Worm (Caenorhabditis elegans) whole organism, dauer: ENCODE data around the gene srh-279.

ENCODE experiments used
- unc-62 ChIP-seq: sonication (generic microtip); optimal IDR thresholded peaks from 2 replicates; lab custom pipeline; 2017; ENCODE audit warnings: missing biosample characterization, missing genetic modification reagents, missing genetic modification characterization

The srh-279 gene

DNA sequence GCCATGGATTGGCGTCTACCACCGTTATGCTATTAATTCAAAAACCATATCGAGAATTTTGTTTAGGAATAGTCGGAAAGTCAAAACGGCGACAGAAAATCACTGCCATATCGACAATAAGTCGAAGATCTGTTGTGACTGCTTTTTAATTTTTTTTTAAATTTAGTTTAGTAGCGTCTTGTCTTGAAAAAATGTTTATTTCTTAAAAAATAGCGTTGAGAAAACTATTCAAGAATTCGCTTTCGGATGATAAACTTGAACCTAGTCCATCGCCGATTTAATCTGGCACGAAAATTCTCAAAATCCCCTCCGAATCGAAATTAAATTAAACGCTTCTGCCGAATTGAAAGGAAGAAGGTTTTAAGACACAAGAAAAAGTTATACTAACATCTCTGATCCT is at the start of gene srh-279:
Gene srh-279 (plus strand): TSS at position 301 of the 400 bp plus-strand sequence.
- TF ChIP-seq unc-62 (GFP tag; lab: Kevin White, UChicago): no peak

DNA sequence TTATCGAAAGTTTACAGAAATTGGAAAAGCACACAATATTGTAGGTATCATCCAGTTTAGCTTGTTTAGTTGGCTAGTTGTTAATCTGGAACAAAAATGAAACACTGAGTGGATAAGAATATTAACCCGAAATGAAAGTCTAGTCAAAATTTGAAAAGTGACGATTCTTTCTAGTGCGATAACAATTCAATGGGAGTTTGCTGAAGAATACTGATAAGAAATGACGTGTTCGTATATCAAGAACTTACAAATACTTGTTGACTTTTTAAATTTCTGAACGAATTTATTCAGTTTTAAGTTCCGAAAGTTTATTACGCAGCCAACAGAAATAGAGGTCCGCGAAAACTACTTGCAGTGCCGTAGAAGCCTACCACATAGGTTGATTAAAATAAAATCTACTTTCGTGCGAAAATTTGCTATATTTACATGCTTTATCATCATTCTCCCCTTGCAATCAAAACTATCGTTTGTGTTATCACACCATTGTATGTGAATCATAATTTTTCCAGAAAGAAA is 49.1 kb upstream of the srh-279 start, which contains the start of gene fbxa-88:
Gene fbxa-88 (minus strand): TSS at position 51 of the 516 bp plus-strand sequence.
- TF ChIP-seq unc-62 (GFP tag; lab: Kevin White, UChicago): no peak

DNA sequence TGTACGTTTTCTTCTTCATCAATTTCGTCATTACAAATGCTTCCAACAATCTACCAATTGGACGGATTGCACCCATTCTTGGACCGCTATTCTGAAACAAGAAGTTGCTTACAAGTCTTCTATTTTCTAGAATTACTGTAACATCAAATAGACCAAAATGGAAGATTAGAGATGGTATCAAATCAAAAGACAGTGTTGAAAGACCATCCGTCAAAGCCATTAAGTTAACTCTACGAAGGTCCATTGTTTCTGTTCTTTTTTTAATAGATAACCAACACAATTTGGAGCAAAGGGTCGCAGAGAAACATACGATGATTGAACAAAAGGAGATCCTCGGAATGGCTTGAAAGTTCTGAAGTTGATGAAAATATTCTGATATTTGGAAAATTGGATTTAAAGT is 47.2 kb upstream of the srh-279 start:
- TF ChIP-seq unc-62 (GFP tag; lab: Kevin White, UChicago): no peak

DNA sequence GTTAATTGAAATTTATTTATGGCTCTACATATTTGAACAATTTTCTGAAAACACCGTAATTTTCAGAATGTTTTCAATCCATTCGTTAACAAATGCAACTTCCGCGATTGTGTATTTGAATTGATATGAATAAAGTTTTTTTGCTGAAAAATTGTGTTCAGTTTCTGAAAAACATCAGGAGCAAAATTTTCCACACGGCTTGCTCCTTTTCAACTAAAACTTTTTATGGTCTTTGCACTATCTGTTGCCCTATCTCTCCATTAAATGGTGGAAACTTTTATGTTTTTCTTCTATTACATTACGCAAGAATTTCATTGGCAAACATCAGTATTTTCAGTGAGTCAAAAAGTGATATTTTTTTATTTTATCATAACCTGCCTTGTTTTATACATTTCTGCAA is 43.4 kb upstream of the srh-279 start, which contains the start of gene F10A3.4:
Gene F10A3.4 (plus strand): TSS at position 301 of the 400 bp plus-strand sequence.
- no peak for TF ChIP-seq unc-62 (GFP tag; lab: Kevin White, UChicago)

DNA sequence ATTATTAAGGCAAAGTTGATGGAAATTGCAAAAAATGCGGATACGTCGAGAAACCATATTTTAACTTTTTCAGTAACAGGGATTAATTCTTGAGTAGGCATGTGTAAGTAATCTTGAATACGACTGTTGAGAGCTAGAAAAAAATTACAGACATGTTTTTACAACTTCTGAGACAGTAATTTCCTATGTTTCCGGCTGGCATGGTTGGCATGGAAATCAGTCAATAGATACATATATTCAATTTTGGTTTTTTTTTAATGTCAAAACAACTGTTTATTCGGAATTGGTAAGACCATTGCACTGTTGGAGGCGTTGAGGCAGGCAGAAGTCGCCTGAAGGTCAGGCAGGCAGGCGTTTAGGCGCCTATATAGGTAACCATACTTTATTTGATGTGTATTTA is 38.8 kb upstream of the srh-279 start, which contains the start of gene str-254:
Gene str-254 (minus strand): TSS at position 101 of the 400 bp plus-strand sequence.
- TF ChIP-seq unc-62 (GFP tag; lab: Kevin White, UChicago): no peak

DNA sequence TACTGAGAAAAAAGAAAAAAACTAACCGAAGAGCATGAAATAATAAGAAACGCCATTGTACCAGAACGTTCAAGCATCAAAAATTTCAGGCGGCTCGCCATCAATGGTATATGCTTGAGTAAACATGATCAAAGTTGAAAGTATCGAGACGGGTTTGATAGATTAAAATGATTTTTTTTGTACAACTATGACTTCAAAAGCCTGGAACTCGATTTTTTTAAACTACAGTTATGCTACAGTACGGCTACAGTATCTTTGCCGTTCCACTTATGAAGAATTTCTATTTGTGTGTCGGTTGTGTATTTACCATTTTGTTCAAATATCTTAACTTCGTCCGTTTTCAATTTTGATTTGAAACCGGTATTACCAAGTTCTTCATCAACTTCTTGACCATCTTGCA is 37.1 kb upstream of the srh-279 start, which contains the start of gene str-97:
Gene str-97 (minus strand): TSS at position 101 of the 400 bp plus-strand sequence.
- TF ChIP-seq unc-62 (GFP tag; lab: Kevin White, UChicago): no peak

DNA sequence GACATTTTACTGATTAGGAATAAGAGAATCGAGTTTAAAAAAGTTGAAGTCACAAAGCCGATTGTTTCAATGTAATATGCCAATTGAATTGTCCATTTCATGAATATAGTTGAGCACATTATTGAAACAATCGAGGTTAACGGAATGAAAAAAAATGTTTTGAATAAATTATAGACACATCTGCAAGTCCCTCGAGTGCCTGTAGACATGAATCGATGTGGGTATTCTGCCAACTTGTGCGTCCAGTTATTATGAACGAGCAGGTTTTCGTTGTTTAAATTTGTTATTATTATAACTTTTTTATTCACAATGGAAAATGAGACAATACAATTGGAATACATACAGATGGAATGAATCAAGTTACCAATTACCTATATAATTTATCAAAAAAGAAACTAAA is 33.8 kb upstream of the srh-279 start, which contains the start of gene str-99:
Gene str-99 (minus strand): TSS at position 101 of the 400 bp plus-strand sequence.
- no peak for TF ChIP-seq unc-62 (GFP tag; lab: Kevin White, UChicago)

DNA sequence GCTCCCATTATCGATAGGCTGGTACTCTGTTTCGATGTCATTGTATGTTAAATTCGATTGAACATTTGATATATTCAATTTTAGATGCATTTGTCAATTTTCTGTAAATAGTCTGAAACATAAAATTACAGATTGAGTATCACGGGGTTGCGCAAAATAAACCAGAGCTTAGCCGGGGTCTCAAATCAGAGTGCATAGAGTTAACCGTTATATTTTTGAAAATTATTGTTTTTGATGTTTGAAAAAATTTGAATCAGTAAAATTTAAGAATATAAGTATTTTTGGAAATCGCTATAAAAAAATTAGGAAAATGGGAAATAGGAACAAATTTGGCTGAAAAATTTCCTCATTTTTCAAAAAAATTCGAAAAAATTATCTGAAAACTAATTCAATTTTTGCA is 32.6 kb upstream of the srh-279 start, which contains the start of gene F10A3.17:
Gene F10A3.17 (minus strand): TSS at position 101 of the 400 bp plus-strand sequence.
- TF ChIP-seq unc-62 (GFP tag; lab: Kevin White, UChicago): no peak

DNA sequence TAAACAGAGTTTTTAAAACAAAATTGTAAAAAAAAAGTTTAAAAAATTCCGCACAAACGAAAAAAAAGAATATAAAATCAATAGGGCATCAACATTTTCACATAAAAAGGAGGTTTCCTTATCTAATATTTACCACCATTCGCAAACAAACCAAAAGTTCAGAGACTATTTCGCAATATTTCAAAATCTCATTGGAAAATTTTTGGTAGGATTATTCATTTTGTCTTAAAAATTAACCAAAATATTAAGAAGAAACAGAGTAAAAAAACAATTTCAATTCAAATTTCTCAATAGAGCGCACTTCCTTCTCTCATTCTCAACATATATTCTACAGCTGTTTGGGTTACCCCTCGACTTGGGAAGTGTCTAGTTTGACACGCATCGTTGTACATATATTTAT is 32.1 kb upstream of the srh-279 start:
- no peak for TF ChIP-seq unc-62 (GFP tag; lab: Kevin White, UChicago)

DNA sequence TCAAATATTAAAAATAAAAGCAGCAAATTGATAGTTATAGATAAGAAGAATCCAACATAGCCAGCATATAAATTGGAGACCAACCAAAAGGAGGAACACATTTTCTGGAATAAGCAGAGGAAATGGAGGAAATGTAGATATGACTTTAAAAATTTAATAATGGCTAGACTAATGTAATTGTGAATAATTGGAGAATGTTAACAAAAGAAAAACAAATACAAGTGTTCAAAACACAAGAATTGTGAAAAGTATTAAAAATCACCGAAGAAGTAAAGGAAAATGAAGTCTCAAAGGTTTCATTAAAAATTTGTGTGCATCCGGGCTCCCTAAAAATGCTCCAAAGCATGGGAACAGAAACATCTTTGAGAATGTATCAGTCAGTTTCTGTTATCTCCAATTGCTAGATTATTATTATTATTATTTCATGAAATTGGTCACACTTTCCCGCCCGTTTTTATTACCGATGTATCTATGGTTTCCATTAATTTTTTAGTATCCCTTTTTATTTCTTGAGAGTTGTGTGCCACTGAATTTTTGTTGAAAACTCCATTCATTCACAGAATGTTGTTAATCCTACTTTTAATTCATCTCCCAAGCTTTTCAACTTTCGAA is 30.0 kb upstream of the srh-279 start, which contains the start of the genes str-109 and F10A3.11:
Gene str-109 (minus strand): TSS at position 101 of the 612 bp plus-strand sequence.
Gene F10A3.11 (plus strand): TSS at position 562 of the 612 bp plus-strand sequence.
- TF ChIP-seq unc-62 (GFP tag; lab: Kevin White, UChicago): no peak

DNA sequence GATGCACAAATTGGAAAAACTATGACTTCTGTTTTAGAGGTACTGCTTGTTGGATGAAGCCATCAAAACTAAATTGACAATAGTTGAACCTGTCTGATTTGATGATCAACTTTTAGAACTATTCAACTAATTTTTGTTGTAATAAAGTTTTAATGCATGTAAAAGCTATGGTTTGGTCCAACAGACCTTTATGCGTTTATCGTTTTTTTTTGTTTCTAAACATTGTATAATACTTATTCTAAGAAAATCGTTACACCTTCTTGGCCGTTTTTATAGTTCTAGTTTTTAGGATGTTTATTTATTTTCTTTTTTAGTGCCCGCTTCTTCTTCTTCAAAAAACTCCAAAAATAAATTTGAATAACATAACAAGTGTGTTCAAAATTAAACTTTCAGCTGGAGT is 28.5 kb upstream of the srh-279 start, which contains the start of gene F10A3.12:
Gene F10A3.12 (plus strand): TSS at position 301 of the 400 bp plus-strand sequence.
- no peak for TF ChIP-seq unc-62 (GFP tag; lab: Kevin White, UChicago)

DNA sequence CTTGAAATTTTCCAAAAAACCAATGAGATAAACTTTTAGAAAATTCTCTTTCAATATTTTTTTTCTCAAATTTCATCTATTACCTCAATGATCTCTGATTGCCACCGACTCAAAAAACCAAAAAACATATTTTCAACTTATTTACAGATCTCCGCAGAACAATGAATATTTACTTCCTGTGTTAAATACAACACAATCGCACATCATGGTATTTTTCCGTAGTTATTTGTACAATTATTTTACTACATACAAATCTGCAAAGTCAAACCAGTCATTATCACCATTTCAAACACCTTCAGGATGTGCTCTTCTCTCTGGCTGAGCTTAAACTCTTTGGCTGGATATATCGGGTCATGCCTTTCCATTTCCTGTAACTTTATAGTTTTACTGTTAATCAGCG is 26.3 kb upstream of the srh-279 start, which contains the start of gene str-108:
Gene str-108 (plus strand): TSS at position 301 of the 400 bp plus-strand sequence.
- no peak for TF ChIP-seq unc-62 (GFP tag; lab: Kevin White, UChicago)

DNA sequence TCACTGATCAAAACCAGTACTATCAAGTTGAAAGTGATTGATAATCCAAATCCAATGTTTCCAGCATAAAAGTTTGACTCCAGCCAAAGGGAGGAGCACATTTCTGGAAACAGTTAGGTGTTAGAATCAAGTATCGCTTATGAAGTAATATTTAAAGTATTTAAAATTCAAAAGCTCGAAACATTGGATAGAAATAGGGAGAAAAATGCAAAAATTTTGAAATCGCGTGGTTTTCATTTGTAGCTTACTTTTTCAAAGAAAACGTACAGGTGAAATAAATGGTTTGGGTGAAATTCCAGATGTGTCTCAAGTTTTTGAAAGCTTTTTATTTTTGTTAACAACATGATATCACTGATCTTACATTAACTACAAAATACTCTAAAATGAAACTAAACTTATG is 23.2 kb upstream of the srh-279 start, which contains the start of gene str-111:
Gene str-111 (minus strand): TSS at position 101 of the 400 bp plus-strand sequence.
- no peak for TF ChIP-seq unc-62 (GFP tag; lab: Kevin White, UChicago)

DNA sequence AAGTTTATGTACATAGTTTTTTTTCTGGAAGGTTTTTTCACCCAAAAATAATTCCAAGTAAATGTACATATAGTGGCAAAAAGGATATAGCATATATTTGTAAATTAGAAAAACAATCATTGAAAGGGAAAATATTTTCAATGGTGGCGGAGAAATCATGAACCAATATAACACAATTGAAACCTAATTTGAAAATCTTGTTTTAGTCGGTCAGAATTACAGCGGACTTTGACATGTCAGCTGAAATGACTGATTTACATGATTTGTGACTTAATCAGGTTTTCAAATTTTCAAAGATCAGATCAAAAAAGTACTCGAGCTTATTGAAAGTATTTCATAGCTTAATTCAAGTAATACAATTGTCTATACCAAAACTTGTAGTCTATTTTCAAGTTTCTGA is 20.5 kb upstream of the srh-279 start, which contains the start of gene K05D4.9:
Gene K05D4.9 (minus strand): TSS at position 101 of the 400 bp plus-strand sequence.
- no peak for TF ChIP-seq unc-62 (GFP tag; lab: Kevin White, UChicago)

DNA sequence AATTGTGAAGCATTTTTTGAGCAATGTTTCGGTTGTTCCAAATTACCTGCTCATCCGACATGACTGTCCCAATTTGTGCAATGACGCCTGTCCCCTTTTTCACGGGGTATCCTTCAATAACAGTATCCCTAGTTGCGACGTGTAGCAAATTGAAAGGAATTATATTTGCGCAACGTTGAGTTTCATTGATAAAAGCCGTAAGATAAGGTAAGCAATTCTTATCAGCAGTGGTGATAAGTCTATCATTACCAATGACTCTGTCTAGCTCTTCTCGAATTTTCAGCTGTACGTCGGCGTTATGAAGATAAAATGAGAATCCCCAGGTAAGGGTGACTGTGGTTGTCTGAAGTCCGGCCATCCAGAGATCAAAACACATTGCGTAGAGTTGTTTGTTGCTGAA is 18.1 kb upstream of the srh-279 start:
- no peak for TF ChIP-seq unc-62 (GFP tag; lab: Kevin White, UChicago)

DNA sequence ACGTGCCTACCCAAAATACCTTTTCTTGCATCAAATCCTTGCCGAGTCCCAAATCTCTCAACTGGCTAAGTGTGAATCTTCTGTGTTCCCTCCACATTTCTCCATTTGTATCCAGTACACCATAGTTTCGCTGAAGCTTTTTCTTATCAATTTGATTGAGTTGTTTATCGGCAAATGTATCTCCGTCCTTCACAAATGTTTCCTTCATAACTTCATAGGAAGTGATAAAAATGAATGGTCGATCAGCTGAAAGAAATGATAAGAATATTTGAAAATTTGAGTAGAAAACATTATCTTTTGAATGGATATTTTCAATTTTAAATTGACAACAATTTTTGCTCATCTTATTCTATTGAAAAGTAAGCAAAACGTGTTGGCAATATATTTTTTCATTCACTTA is 17.0 kb upstream of the srh-279 start:
- TF ChIP-seq unc-62 (GFP tag; lab: Kevin White, UChicago): no peak
